In the genomic region with DNA sequence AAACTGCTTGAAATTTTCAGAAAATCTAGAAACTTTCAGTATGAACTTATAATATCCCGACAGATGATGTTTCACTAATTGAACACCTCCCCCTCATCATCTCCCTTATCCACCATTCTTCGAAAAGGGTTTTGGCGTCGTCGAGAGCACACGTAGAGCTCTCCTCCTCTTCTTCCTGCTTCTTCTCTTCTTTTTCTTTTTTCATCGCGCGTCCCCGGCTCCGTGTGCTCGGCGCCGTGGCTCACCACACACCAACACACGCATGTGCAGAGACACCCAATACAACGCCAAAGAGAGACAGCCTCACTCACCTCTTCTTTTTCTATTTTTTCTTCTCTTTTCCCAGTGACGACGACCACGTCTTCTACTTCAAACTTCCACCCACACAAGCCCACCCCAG, we compare ENCODE assay signal across 4 worm cellular contexts.
TF ChIP-seq lines count a peak whose summit lies in the region.

No protein-coding gene starts in this region.

TF ChIP-seq in whole organism, L1 larva, 84 proteins besides CTCF, POLR2A, EP300 and RAD21:
- TF ChIP-seq swsn-7 (tag; optimal IDR thresholded peaks at IDR 0.05; lab: Kevin White, UChicago) (peak; percentile 0), nhr-71 (tag; optimal IDR thresholded peaks at IDR 0.05; lab: Kevin White, UChicago) (peak; percentile 24), fkh-8 (tag; optimal IDR thresholded peaks at IDR 0.05; lab: Kevin White, UChicago) (peak; percentile 80), vab-15 (tag; optimal IDR thresholded peaks at IDR 0.05; lab: Kevin White, UChicago) (no peak), dsc-1 (tag; optimal IDR thresholded peaks at IDR 0.05; lab: Kevin White, UChicago) (peak; percentile 51), lin-14 (GFP tag; optimal IDR thresholded peaks at IDR 0.05; lab: Kevin White, UChicago) (peak; percentile 43), nhr-85 (tag; lab: Kevin White, UChicago) (peak; percentile 13), fos-1 (tag; optimal IDR thresholded peaks at IDR 0.05; lab: Kevin White, UChicago) (no peak), ama-1 (optimal IDR thresholded peaks at IDR 0.05; lab: Kevin White, UChicago) (no peak), nhr-11 (tag; optimal IDR thresholded peaks at IDR 0.05; lab: Kevin White, UChicago) (no peak), nhr-47 (tag; optimal IDR thresholded peaks at IDR 0.05; lab: Kevin White, UChicago) (peak; percentile 16), egl-13 (tag; optimal IDR thresholded peaks at IDR 0.05; lab: Kevin White, UChicago) (peak; percentile 30)

TF ChIP-seq in whole organism, L2 larva, 48 proteins besides CTCF, POLR2A, EP300 and RAD21:
- peak; percentile 28 for TF ChIP-seq C34F6.9 (tag; optimal IDR thresholded peaks at IDR 0.05; lab: Kevin White, UChicago)
- no peak for TF ChIP-seq Y55F3AM.14 (GFP tag; optimal IDR thresholded peaks at IDR 0.05; lab: Kevin White, UChicago)
- no peak for TF ChIP-seq nhr-77 (tag; optimal IDR thresholded peaks at IDR 0.05; lab: Kevin White, UChicago)
- TF ChIP-seq peb-1 (tag; optimal IDR thresholded peaks at IDR 0.05; lab: Kevin White, UChicago), result no peak
- peak; percentile 27 for TF ChIP-seq unc-55 (GFP tag; optimal IDR thresholded peaks at IDR 0.05; lab: Kevin White, UChicago)
- TF ChIP-seq nhr-237 (tag; optimal IDR thresholded peaks at IDR 0.05; lab: Kevin White, UChicago), result no peak
- TF ChIP-seq mbf-1 (tag; optimal IDR thresholded peaks at IDR 0.05; lab: Kevin White, UChicago), result no peak

TF ChIP-seq in whole organism, L4 larva, 104 proteins besides CTCF, POLR2A, EP300 and RAD21:
- TF ChIP-seq ctbp-1 (GFP tag; IDR thresholded peaks at IDR 0.05; lab: Robert Waterston, UW) (no peak), rbr-2 (tag; optimal IDR thresholded peaks at IDR 0.05; lab: Kevin White, UChicago) (peak; percentile 6), set-16 (GFP tag; IDR thresholded peaks at IDR 0.05; lab: Robert Waterston, UW) (peak; percentile 65; the same call in 1 of the 2 replicates), hmg-1.1 (GFP tag; IDR thresholded peaks at IDR 0.05; lab: Robert Waterston, UW) (peak; percentile 58)

TF ChIP-seq in whole organism, young adult, 124 proteins besides CTCF, POLR2A, EP300 and RAD21:
- TF ChIP-seq Y79H2A.3 (GFP tag; conservative IDR thresholded peaks at IDR 0.05; lab: Robert Waterston, UW), result no peak
- peak; percentile 53; the same call in 1 of the 2 replicates for TF ChIP-seq zfh-2 (GFP tag; conservative IDR thresholded peaks at IDR 0.05; lab: Robert Waterston, UW)
- TF ChIP-seq egrh-3 (GFP tag; IDR thresholded peaks at IDR 0.05; lab: Robert Waterston, UW), result 0 out of 2 replicates have a peak, but pooled peaks have one; percentile 30
TF ChIP-seq in whole organism, young adult: peak in this region for 2.
